Fruit fly (Drosophila melanogaster) whole organism, embryonic: ENCODE data around the gene CG17929.

ENCODE experiments used
- CG10321 ChIP-seq: fragments of 200-800 bp; sonication (Bioruptor generic); IDR thresholded peaks from 2 replicates; pipeline ENCODE4 v1.3.6; 2022; ENCODE audit warnings: missing biosample characterization, missing genetic modification characterization
- CG10366 ChIP-seq: fragments of 200-800 bp; sonication (Bioruptor generic); IDR thresholded peaks from 2 replicates; pipeline ENCODE4 v1.3.6; 2022; ENCODE audit warnings: missing biosample characterization, missing genetic modification characterization
- CG10543 ChIP-seq: fragments of 200-800 bp; sonication (Bioruptor generic); optimal IDR thresholded peaks from 3 replicates; lab custom pipeline; 2017; ENCODE audit warnings: missing biosample characterization, mild to moderate bottlenecking, missing genetic modification characterization, moderate library complexity
- CG11398 ChIP-seq: fragments of 200-800 bp; sonication (Bioruptor generic); optimal IDR thresholded peaks from 2 replicates; lab custom pipeline; 2016; ENCODE audit warnings: missing biosample characterization, missing genetic modification characterization
- CG13123 ChIP-seq: fragments of 200-800 bp; sonication (Bioruptor generic); optimal IDR thresholded peaks from 2 replicates; lab custom pipeline; 2016; ENCODE audit warnings: missing biosample characterization, missing genetic modification characterization
- CG13424 ChIP-seq: fragments of 200-800 bp; sonication (Bioruptor generic); optimal IDR thresholded peaks from 2 replicates; lab custom pipeline; 2019; ENCODE audit warnings: missing biosample characterization, mild to moderate bottlenecking, missing genetic modification characterization, moderate library complexity
- CG14014 ChIP-seq: fragments of 200-800 bp; sonication (Bioruptor generic); IDR thresholded peaks from 2 replicates; pipeline ENCODE4 v1.3.6; 2022; ENCODE audit warnings: missing biosample characterization, missing genetic modification characterization
- CG17328 ChIP-seq: fragments of 200-800 bp; sonication (Bioruptor generic); IDR thresholded peaks from 2 replicates; pipeline ENCODE4 v1.3.6; 2022; ENCODE audit warnings: missing biosample characterization, missing genetic modification characterization
- CG2116 ChIP-seq: fragments of 200-800 bp; sonication (Bioruptor generic); optimal IDR thresholded peaks from 3 replicates; lab custom pipeline; 2018; ENCODE audit warnings: missing biosample characterization, mild to moderate bottlenecking, missing genetic modification characterization
- CG2199 ChIP-seq: fragments of 200-800 bp; sonication (Bioruptor generic); IDR thresholded peaks from 3 replicates; pipeline ENCODE4 v1.3.6; 2022; ENCODE audit warnings: missing biosample characterization, missing genetic modification characterization
- CG2712 ChIP-seq: fragments of 200-800 bp; optimal IDR thresholded peaks from 3 replicates; lab custom pipeline; 2019; ENCODE audit warnings: missing biosample characterization, mild to moderate bottlenecking, missing genetic modification characterization, moderate library complexity
- CG31224 ChIP-seq: fragments of 200-800 bp; sonication (Bioruptor generic); IDR thresholded peaks from 2 replicates; pipeline ENCODE4 v1.3.6; 2022; ENCODE audit warnings: missing biosample characterization, missing genetic modification characterization
- CG4360 ChIP-seq: fragments of 200-800 bp; sonication (Bioruptor generic); IDR thresholded peaks from 2 replicates; pipeline ENCODE4 v1.3.6; 2022; ENCODE audit warnings: missing biosample characterization, missing genetic modification characterization
- CG4707 ChIP-seq: fragments of 200-800 bp; sonication (Bioruptor generic); optimal IDR thresholded peaks from 2 replicates; lab custom pipeline; 2018; ENCODE audit warnings: missing biosample characterization, mild to moderate bottlenecking, missing genetic modification characterization, moderate library complexity
- CG4854 ChIP-seq: fragments of 200-800 bp; sonication (Bioruptor generic); optimal IDR thresholded peaks from 2 replicates; lab custom pipeline; 2016; ENCODE audit warnings: missing biosample characterization, missing genetic modification characterization, inconsistent platforms
- CG5953 ChIP-seq: fragments of 200-800 bp; sonication (Bioruptor generic); IDR thresholded peaks from 2 replicates; pipeline ENCODE4 v1.3.6; 2022; ENCODE audit warnings: missing biosample characterization, missing genetic modification characterization
- CG6254 ChIP-seq: fragments of 200-800 bp; sonication (Bioruptor generic); optimal IDR thresholded peaks from 3 replicates; lab custom pipeline; 2017; ENCODE audit warnings: mild to moderate bottlenecking, missing biosample characterization, missing genetic modification reagents, missing genetic modification characterization
- CG7745 ChIP-seq: fragments of 200-800 bp; sonication (Bioruptor generic); optimal IDR thresholded peaks from 2 replicates; lab custom pipeline; 2018; ENCODE audit warnings: missing biosample characterization, mild to moderate bottlenecking, missing genetic modification characterization, moderate library complexity
- CG9727 ChIP-seq: fragments of 200-800 bp; sonication (Bioruptor generic); optimal IDR thresholded peaks from 3 replicates; lab custom pipeline; 2017; ENCODE audit warnings: missing biosample characterization, mild to moderate bottlenecking, missing genetic modification characterization
- CHES-1-like ChIP-seq: fragments of 200-800 bp; sonication (Bioruptor generic); optimal IDR thresholded peaks from 2 replicates; lab custom pipeline; 2016; ENCODE audit warnings: missing biosample characterization, missing genetic modification characterization
- HLHmδ ChIP-seq: fragments of 200-800 bp; sonication (Bioruptor generic); optimal IDR thresholded peaks from 2 replicates; lab custom pipeline; 2018; ENCODE audit warnings: missing biosample characterization, mild to moderate bottlenecking, missing genetic modification characterization, moderate library complexity
- Hsf ChIP-seq: fragments of 200-800 bp; sonication (Bioruptor generic); optimal IDR thresholded peaks from 3 replicates; lab custom pipeline; 2016; ENCODE audit warnings: missing biosample characterization, missing genetic modification characterization
- MESR4 ChIP-seq: fragments of 200-800 bp; sonication (Bioruptor generic); optimal IDR thresholded peaks from 2 replicates; lab custom pipeline; 2018; ENCODE audit warnings: missing biosample characterization, mild to moderate bottlenecking, missing genetic modification characterization, moderate library complexity
- Med ChIP-seq: fragments of 200-800 bp; sonication (Bioruptor generic); peaks from one replicate; lab custom pipeline; 2016; ENCODE audit warnings: missing biosample characterization, missing genetic modification characterization, mild to moderate bottlenecking, inconsistent platforms, moderate library complexity
- Nf-YC ChIP-seq: fragments of 200-800 bp; optimal IDR thresholded peaks from 3 replicates; lab custom pipeline; 2019; ENCODE audit warnings: missing biosample characterization, mild to moderate bottlenecking, missing genetic modification characterization, moderate library complexity
- NfI ChIP-seq: fragments of 200-800 bp; sonication (Bioruptor generic); optimal IDR thresholded peaks from 3 replicates; lab custom pipeline; 2018; ENCODE audit warnings: missing biosample characterization, mild to moderate bottlenecking, missing genetic modification characterization, moderate library complexity
- Rx ChIP-seq: fragments of 200-800 bp; sonication (Bioruptor generic); IDR thresholded peaks from 2 replicates; pipeline ENCODE4 v1.3.6; 2022; ENCODE audit warnings: missing biosample characterization, missing genetic modification characterization
- Scr ChIP-seq: fragments of 200-800 bp; sonication (Bioruptor generic); IDR thresholded peaks from 2 replicates; pipeline ENCODE4 v1.3.6; 2022; ENCODE audit warnings: missing biosample characterization, missing genetic modification characterization; ENCODE audit not compliant: partially characterized antibody
- Sry-β ChIP-seq: fragments of 200-800 bp; sonication (Bioruptor generic); optimal IDR thresholded peaks from 2 replicates; lab custom pipeline; 2018; ENCODE audit warnings: missing biosample characterization, mild to moderate bottlenecking, missing genetic modification characterization, moderate library complexity
- TFAM ChIP-seq: fragments of 200-800 bp; sonication (Bioruptor generic); optimal IDR thresholded peaks from 2 replicates; lab custom pipeline; 2017; ENCODE audit warnings: missing biosample characterization, missing genetic modification characterization, inconsistent platforms
- Taf1 ChIP-seq: fragments of 200-800 bp; sonication (Bioruptor generic); IDR thresholded peaks from 2 replicates; pipeline ENCODE4 v1.3.6; 2022; ENCODE audit warnings: missing biosample characterization, missing genetic modification characterization
- YL-1 ChIP-seq: fragments of 200-800 bp; sonication (Bioruptor generic); optimal IDR thresholded peaks from 3 replicates; lab custom pipeline; 2017; ENCODE audit warnings: missing biosample characterization, mild to moderate bottlenecking, missing genetic modification characterization
- ase ChIP-seq: fragments of 200-800 bp; sonication (Bioruptor generic); IDR thresholded peaks from 3 replicates; pipeline ENCODE4 v1.3.6; 2022; ENCODE audit warnings: missing biosample characterization, missing genetic modification characterization
- bowl ChIP-seq: fragments of 200-800 bp; sonication (Bioruptor generic); IDR thresholded peaks from 2 replicates; pipeline ENCODE4 v1.3.6; 2022; ENCODE audit warnings: missing biosample characterization, missing genetic modification characterization
- crol ChIP-seq: fragments of 200-800 bp; sonication (Bioruptor generic); IDR thresholded peaks from 2 replicates; pipeline ENCODE4 v1.3.6; 2022; ENCODE audit warnings: missing biosample characterization, missing genetic modification characterization
- danr ChIP-seq: fragments of 200-800 bp; sonication (Bioruptor generic); IDR thresholded peaks from 2 replicates; pipeline ENCODE4 v1.3.6; 2022; ENCODE audit warnings: missing biosample characterization, missing genetic modification characterization
- dpn ChIP-seq, 2 experiments: fragments of 200-800 bp; sonication (Bioruptor generic); optimal IDR thresholded peaks; 3 replicates each; lab custom pipeline; 2016; ENCODE audit warnings: missing biosample characterization in 2 of 2, missing genetic modification characterization in 2 of 2
- fru ChIP-seq: fragments of >200 bp; optimal IDR thresholded peaks from 2 replicates; lab custom pipeline; 2017
- hbn ChIP-seq: fragments of 200-800 bp; sonication (Bioruptor generic); IDR thresholded peaks from 2 replicates; pipeline ENCODE4 v1.3.6; 2022; ENCODE audit warnings: missing biosample characterization, missing genetic modification characterization; ENCODE audit not compliant: partially characterized antibody
- insv ChIP-seq, 2 experiments: fragments of 200-800 bp; sonication (Bioruptor generic); optimal IDR thresholded peaks; 3 replicates each; lab custom pipeline; 2016 to 2018; ENCODE audit warnings: missing biosample characterization in 2 of 2, missing genetic modification characterization in 2 of 2
- jumu ChIP-seq: fragments of 200-800 bp; sonication (Bioruptor generic); optimal IDR thresholded peaks from 3 replicates; lab custom pipeline; 2016; ENCODE audit warnings: missing biosample characterization, missing genetic modification characterization
- kah ChIP-seq: fragments of 200-800 bp; sonication (Bioruptor generic); optimal IDR thresholded peaks from 2 replicates; lab custom pipeline; 2018; ENCODE audit warnings: missing biosample characterization, mild to moderate bottlenecking, missing genetic modification characterization
- nerfin-1 ChIP-seq: fragments of 200-800 bp; sonication (Bioruptor generic); optimal IDR thresholded peaks from 3 replicates; lab custom pipeline; 2019; ENCODE audit warnings: missing biosample characterization, mild to moderate bottlenecking, missing genetic modification characterization, moderate library complexity
- odd ChIP-seq: fragments of 200-800 bp; sonication (Bioruptor generic); optimal IDR thresholded peaks from 2 replicates; lab custom pipeline; 2017; ENCODE audit warnings: missing biosample characterization, mild to moderate bottlenecking, missing genetic modification characterization
- pho ChIP-seq: fragments of 200-800 bp; sonication (Bioruptor generic); optimal IDR thresholded peaks from 2 replicates; lab custom pipeline; 2016; ENCODE audit warnings: missing biosample characterization, missing genetic modification characterization
- ranshi ChIP-seq: fragments of 200-800 bp; sonication (Bioruptor generic); IDR thresholded peaks from 2 replicates; pipeline ENCODE4 v1.3.6; 2022; ENCODE audit warnings: missing biosample characterization, missing genetic modification characterization
- salm ChIP-seq: fragments of 200-800 bp; sonication (Bioruptor generic); optimal IDR thresholded peaks from 2 replicates; lab custom pipeline; 2018; ENCODE audit warnings: missing biosample characterization, mild to moderate bottlenecking, missing genetic modification characterization
- sima ChIP-seq: fragments of 200-800 bp; sonication (Bioruptor generic); optimal IDR thresholded peaks from 2 replicates; lab custom pipeline; 2016; ENCODE audit warnings: missing biosample characterization, missing genetic modification characterization
- tgo ChIP-seq: fragments of 200-800 bp; sonication (Bioruptor generic); IDR thresholded peaks from 3 replicates; pipeline ENCODE4 v1.3.6; 2022; ENCODE audit warnings: missing biosample characterization, missing genetic modification characterization
- toy ChIP-seq: fragments of 200-800 bp; sonication (Bioruptor generic); IDR thresholded peaks from 2 replicates; pipeline ENCODE4 v1.3.6; 2022; ENCODE audit warnings: missing biosample characterization, missing genetic modification characterization
- wdn ChIP-seq: fragments of 200-800 bp; sonication (Bioruptor generic); IDR thresholded peaks from 2 replicates; pipeline ENCODE4 v1.3.6; 2022; ENCODE audit warnings: missing biosample characterization, missing genetic modification characterization

CG17929 gene

DNA sequence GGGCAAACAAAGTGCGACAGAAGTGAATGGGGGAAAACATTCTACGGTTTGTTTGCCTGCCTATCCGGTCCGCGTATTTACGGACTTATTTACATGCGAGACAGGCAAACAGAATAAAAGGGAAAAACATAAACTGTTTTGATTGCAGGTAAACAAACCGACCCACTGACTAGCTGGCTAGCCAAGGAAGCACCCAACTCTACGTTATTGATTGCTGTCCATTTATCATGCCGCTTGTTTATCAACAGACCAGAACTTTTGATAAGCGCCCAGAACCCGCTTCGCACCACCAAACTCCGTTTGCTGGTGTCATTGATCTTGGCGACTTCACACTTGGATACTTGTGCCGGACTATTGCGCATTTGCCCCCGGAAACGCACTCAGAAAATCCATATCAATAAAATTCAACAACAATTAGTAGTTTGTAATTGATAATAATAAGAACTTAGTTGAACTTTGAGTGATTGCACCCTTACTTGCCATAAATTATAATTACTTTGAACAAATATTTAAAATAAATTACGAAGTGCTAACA lies 6.6 kb downstream of the CG17929 start (continued):
- peak; percentile 65 for TF ChIP-seq YL-1 (GFP tag; lab: Kevin White, UChicago)
- peak; percentile 77 for TF ChIP-seq odd (GFP tag; lab: Kevin White, UChicago)
- no peak for TF ChIP-seq Nf-YC (tag; lab: Kevin White, UChicago)
- TF ChIP-seq jumu = peak; percentile 28
- peak; percentile 56; the same call in 1 of the 2 replicates for TF ChIP-seq toy (GFP tag; lab: Robert Waterston, UW)
- TF ChIP-seq salm (tag; lab: Kevin White, UChicago) = peak; percentile 59
- peak; percentile 73 for TF ChIP-seq CG9727
- TF ChIP-seq insv (GFP tag; optimal IDR thresholded peaks at IDR 0.05; lab: Kevin White, UChicago) = peak in 1 of 2 experiments; percentile 41
- TF ChIP-seq Med (GFP tag; lab: Kevin White, UChicago) = peak; percentile 96
- TF ChIP-seq dpn (GFP tag; optimal IDR thresholded peaks at IDR 0.05; lab: Kevin White, UChicago) = peak; percentile 47 to 71
- no peak for TF ChIP-seq CG2199 (GFP tag; lab: Robert Waterston, UW)
- TF ChIP-seq CG10366 = peak; percentile 43
- TF ChIP-seq CG13123 (GFP tag; lab: Kevin White, UChicago) = peak; percentile 81
- TF ChIP-seq CG14014 (GFP tag; lab: Robert Waterston, UW) = peak; percentile 59; the same call in 1 of the 2 replicates
- TF ChIP-seq CHES-1-like = peak; percentile 74
- no peak for TF ChIP-seq Scr
- TF ChIP-seq Rx (GFP tag; lab: Robert Waterston, UW) = no peak
- TF ChIP-seq hbn (GFP tag; lab: Robert Waterston, UW) = no peak
- TF ChIP-seq CG4854 (GFP tag; lab: Kevin White, UChicago) = peak; percentile 21
- peak; percentile 29; the same call in 1 of the 2 replicates for TF ChIP-seq CG31224 (GFP tag; lab: Robert Waterston, UW)
- TF ChIP-seq tgo (GFP tag; lab: Robert Waterston, UW) = no peak
- peak; percentile 39 for TF ChIP-seq TFAM (GFP tag; lab: Kevin White, UChicago)
- peak; percentile 11; the same call in 1 of the 2 replicates for TF ChIP-seq ranshi
- peak; percentile 60; the same call in 1 of the 2 replicates for TF ChIP-seq danr (GFP tag; lab: Robert Waterston, UW)
- peak; percentile 55 for TF ChIP-seq Hsf
- peak; percentile 20 for TF ChIP-seq NfI (GFP tag; lab: Kevin White, UChicago)
- TF ChIP-seq sima (GFP tag; lab: Kevin White, UChicago) = no peak
- 0 out of 3 replicates have a peak, but pooled peaks have one; percentile 12 for TF ChIP-seq ase (GFP tag; lab: Robert Waterston, UW)
- TF ChIP-seq CG4360 (GFP tag; lab: Robert Waterston, UW) = no peak
- peak; percentile 73 for TF ChIP-seq HLHmδ (GFP tag; lab: Kevin White, UChicago)
- peak; percentile 50 for TF ChIP-seq CG2712 (tag; lab: Kevin White, UChicago)
- no peak for TF ChIP-seq Taf1
- TF ChIP-seq bowl = no peak
- peak; percentile 37 for TF ChIP-seq Sry-β (GFP tag; lab: Kevin White, UChicago)
- TF ChIP-seq CG6254 = peak; percentile 66
- TF ChIP-seq nerfin-1 (tag; lab: Kevin White, UChicago) = peak; percentile 67
- no peak for TF ChIP-seq CG5953 (GFP tag; lab: Robert Waterston, UW)
- TF ChIP-seq CG11398 (GFP tag; lab: Kevin White, UChicago) = peak; percentile 82
- TF ChIP-seq fru = no peak
- TF ChIP-seq CG10543 (GFP tag; lab: Kevin White, UChicago) = peak; percentile 70
- peak; percentile 45; the same call in 1 of the 2 replicates for TF ChIP-seq wdn (GFP tag; lab: Robert Waterston, UW)
- TF ChIP-seq CG13424 (tag; lab: Kevin White, UChicago) = peak; percentile 45
- TF ChIP-seq CG2116 (GFP tag; lab: Kevin White, UChicago) = peak; percentile 54
- TF ChIP-seq pho = peak; percentile 21
- peak; percentile 34; the same call in 1 of the 2 replicates for TF ChIP-seq CG17328 (GFP tag; lab: Robert Waterston, UW)
- peak; percentile 14 for TF ChIP-seq MESR4 (GFP tag; lab: Kevin White, UChicago)
- peak; percentile 74 for TF ChIP-seq CG4707 (GFP tag; lab: Kevin White, UChicago)
- TF ChIP-seq CG7745 = peak; percentile 77
- peak; percentile 24; the same call in 1 of the 2 replicates for TF ChIP-seq crol
- no peak for TF ChIP-seq kah (GFP tag; lab: Kevin White, UChicago)
- TF ChIP-seq CG10321 (GFP tag; lab: Robert Waterston, UW) = peak; percentile 21; the same call in 1 of the 2 replicates
